Fruit fly (Drosophila melanogaster): ENCODE measurements around the gene Nep6.

The Nep6 gene

DNA sequence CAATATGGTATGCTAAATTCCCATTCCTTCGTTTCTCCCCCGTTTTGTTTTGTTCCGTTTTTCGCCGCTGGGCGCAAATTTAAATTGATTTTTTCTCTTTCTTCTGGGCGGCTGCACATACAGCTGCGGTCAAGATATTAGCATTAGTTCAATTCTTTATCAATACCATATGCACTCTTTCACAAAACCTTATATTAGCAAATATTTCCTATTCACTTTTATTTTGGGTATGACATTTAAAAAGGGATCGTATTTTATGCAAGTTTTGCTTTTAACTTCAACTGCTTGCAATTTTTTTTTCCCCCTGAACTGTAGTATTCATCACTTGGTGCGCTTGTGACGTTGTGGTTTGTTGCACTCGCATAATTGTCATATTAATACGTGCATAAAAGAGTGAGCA, 35.2 kb upstream of the Nep6 start (continued):
- TF ChIP-seq CG16779 (tag; optimal IDR thresholded peaks at IDR 0.05) (no peak), achi (GFP tag; optimal IDR thresholded peaks at IDR 0.05) (peak; percentile 46), CG7368 (GFP tag; optimal IDR thresholded peaks at IDR 0.05) (no peak), salr (GFP tag; optimal IDR thresholded peaks at IDR 0.05) (no peak), cyc (GFP tag; optimal IDR thresholded peaks at IDR 0.05) (no peak), fkh (GFP tag; optimal IDR thresholded peaks at IDR 0.05) (no peak), Sox15 (GFP tag; optimal IDR thresholded peaks at IDR 0.05) (no peak)

DNA sequence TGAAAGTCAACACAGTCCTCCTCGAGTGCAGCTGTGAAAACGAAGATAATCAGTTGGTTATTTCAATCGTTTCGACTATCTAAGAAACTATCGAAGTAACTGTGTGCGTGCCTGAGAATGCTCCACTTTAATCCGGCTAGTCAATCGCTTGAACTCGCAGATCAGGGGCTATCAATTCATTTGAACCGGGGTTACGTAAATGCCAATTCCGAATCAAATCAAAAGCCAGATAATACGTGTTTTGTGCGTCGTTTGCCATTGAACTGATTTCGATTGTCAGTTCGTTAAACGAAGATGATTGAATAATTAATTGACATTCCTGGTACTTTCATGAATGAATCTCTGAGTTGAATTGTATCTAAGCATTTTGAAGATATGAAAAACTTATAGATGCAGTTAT, 24.3 kb upstream of the Nep6 start:
- TF ChIP-seq fd85E (GFP tag; optimal IDR thresholded peaks at IDR 0.05) (no peak), CG8632 (GFP tag; optimal IDR thresholded peaks at IDR 0.05) (no peak), svp (GFP tag) (peak; percentile 89)

DNA sequence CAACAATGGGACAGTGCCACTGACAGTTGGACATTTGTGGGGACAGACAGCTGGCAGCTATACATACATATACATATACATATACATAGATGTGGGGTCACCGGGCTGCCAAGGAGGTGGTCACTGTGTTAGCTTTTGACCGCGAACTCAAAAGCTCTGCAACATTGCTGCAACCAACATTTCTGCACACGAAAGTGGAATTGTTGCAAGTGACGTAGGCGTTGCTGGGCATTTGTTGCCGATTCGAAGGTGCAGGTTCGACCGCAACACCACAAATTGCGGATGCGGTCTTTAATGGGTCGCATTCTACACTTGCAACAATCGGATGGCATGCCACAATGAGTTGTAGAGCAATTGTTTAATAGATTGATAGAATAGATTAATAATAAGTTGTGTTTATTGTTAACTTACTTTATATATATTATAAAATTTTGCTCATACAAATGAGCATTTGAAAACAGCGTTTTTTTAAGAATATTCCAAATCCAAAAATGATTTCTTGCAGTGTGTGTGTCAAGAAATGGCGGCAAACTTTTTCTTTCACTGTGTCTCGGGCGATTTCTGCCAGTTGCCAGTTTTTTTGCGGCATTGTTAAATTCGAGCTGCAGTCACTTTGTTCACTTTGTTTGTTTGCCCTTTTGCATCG, 23.6 kb upstream of the Nep6 start:
- TF ChIP-seq Hr4 (GFP tag; optimal IDR thresholded peaks at IDR 0.05) (peak; percentile 23), esn (GFP tag; optimal IDR thresholded peaks at IDR 0.05) (peak; percentile 17), eg (GFP tag; IDR thresholded peaks at IDR 0.05) (no peak; the same call in 2 of the 3 replicates), Gug (GFP tag; IDR thresholded peaks at IDR 0.05) (peak; percentile 36; the same call in 1 of the 2 replicates), acj6 (GFP tag; optimal IDR thresholded peaks at IDR 0.05) (peak; percentile 22), CG3032 (tag; optimal IDR thresholded peaks at IDR 0.05) (peak; percentile 13), CG8119 (GFP tag; IDR thresholded peaks at IDR 0.05) (0 out of 3 replicates have a peak, but pooled peaks have one; percentile 30), ss (GFP tag; optimal IDR thresholded peaks at IDR 0.05) (no peak), CG3919 (GFP tag; optimal IDR thresholded peaks at IDR 0.05) (no peak), CG6163 (GFP tag; IDR thresholded peaks at IDR 0.05) (no peak), CG11294 (GFP tag; IDR thresholded peaks at IDR 0.05) (no peak), fd85E (GFP tag; optimal IDR thresholded peaks at IDR 0.05) (no peak), CG31627 (GFP tag; optimal IDR thresholded peaks at IDR 0.05) (no peak), CG32006 (GFP tag; optimal IDR thresholded peaks at IDR 0.05) (peak; percentile 63), achi (GFP tag; optimal IDR thresholded peaks at IDR 0.05) (peak; percentile 25), CG1621 (tag; optimal IDR thresholded peaks at IDR 0.05) (no peak), CG8632 (GFP tag; optimal IDR thresholded peaks at IDR 0.05) (peak; percentile 20), Hr38 (GFP tag; optimal IDR thresholded peaks at IDR 0.05) (no peak), CG10631 (GFP tag; optimal IDR thresholded peaks at IDR 0.05) (peak; percentile 14), Smox (GFP tag; optimal IDR thresholded peaks at IDR 0.05) (peak; percentile 9), Eip78C (GFP tag) (peak; percentile 81), Ets96B (tag; optimal IDR thresholded peaks at IDR 0.05) (no peak), OdsH (GFP tag; optimal IDR thresholded peaks at IDR 0.05) (peak; percentile 15), CG4318 (GFP tag; optimal IDR thresholded peaks at IDR 0.05) (peak; percentile 7), svp (GFP tag) (no peak), net (GFP tag; optimal IDR thresholded peaks at IDR 0.05) (peak; percentile 17), cyc (GFP tag; optimal IDR thresholded peaks at IDR 0.05) (peak; percentile 7), Eip75B (GFP tag; optimal IDR thresholded peaks at IDR 0.05) (no peak), salr (GFP tag; optimal IDR thresholded peaks at IDR 0.05) (no peak), Eip93F (GFP tag; optimal IDR thresholded peaks at IDR 0.05) (no peak), CG6792 (GFP tag; optimal IDR thresholded peaks at IDR 0.05) (no peak), CG34406 (GFP tag; optimal IDR thresholded peaks at IDR 0.05) (peak; percentile 7), Sox102F (GFP tag; optimal IDR thresholded peaks at IDR 0.05) (no peak), CG8319 (GFP tag; optimal IDR thresholded peaks at IDR 0.05) (no peak), CG6808 (GFP tag; optimal IDR thresholded peaks at IDR 0.05) (peak; percentile 20), CG11762 (GFP tag; optimal IDR thresholded peaks at IDR 0.05; ENCODE audit: insufficient read depth) (peak; percentile 0), Met (GFP tag; optimal IDR thresholded peaks at IDR 0.05) (peak; percentile 19), fd59A (GFP tag; optimal IDR thresholded peaks at IDR 0.05) (peak; percentile 3), CG10669 (GFP tag; optimal IDR thresholded peaks at IDR 0.05) (peak; percentile 27)

All from whole organism, prepupa.